Worm (Caenorhabditis elegans): ENCODE measurements around the gene F17H10.4.

F17H10.4 gene

DNA sequence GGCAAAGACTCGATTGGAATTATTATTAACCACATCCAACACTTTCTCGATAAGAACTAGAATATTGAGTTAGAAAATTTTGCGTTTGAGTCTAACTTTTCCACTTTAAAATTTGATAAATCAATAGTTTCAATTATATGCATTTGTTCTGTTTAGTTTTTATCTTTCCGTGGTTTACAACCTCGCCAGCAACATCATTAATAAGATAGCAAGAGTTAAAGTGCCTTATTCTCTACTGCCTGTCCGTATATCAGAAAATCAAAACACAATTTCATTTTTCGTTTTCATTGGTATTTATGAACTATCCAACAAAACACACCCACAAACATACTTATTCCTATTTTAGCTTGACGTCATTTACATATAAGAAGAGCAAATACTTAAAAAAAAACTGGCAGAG lies 37.8 kb downstream of the F17H10.4 start:
- TF ChIP-seq atf-7 (tag; optimal IDR thresholded peaks at IDR 0.05) (no peak), him-1 (tag; optimal IDR thresholded peaks at IDR 0.05) (no peak), hsf-1 (GFP tag; IDR thresholded peaks at IDR 0.05) (no peak), dox-1 (GFP tag; IDR thresholded peaks at IDR 0.05) (no peak), efl-1 (GFP tag; optimal IDR thresholded peaks at IDR 0.05) (no peak)

- TF ChIP-seq madf-10 (tag; optimal IDR thresholded peaks at IDR 0.05), result no peak
- TF ChIP-seq attf-5 (GFP tag; optimal IDR thresholded peaks at IDR 0.05), result no peak
- TF ChIP-seq akir-1 (GFP tag; optimal IDR thresholded peaks at IDR 0.05), result no peak
- no peak for TF ChIP-seq Y67H2A.10 (GFP tag; conservative IDR thresholded peaks at IDR 0.05)
- TF ChIP-seq ztf-22 (GFP tag; optimal IDR thresholded peaks at IDR 0.05), result no peak
- no peak for TF ChIP-seq nhr-120 (GFP tag; IDR thresholded peaks at IDR 0.05)
- TF ChIP-seq tlf-1 (GFP tag; optimal IDR thresholded peaks at IDR 0.05), result no peak
- no peak for TF ChIP-seq ztf-26 (tag; optimal IDR thresholded peaks at IDR 0.05)
- no peak for TF ChIP-seq fkh-3 (tag; optimal IDR thresholded peaks at IDR 0.05)
These were observed 42.0 kb downstream of the F17H10.4 start, which contains the start of gene R03G8.1 for ce11 chrX:13084273-13084672. Gene R03G8.1, plus strand, starts transcription at chrX:13084573.

DNA sequence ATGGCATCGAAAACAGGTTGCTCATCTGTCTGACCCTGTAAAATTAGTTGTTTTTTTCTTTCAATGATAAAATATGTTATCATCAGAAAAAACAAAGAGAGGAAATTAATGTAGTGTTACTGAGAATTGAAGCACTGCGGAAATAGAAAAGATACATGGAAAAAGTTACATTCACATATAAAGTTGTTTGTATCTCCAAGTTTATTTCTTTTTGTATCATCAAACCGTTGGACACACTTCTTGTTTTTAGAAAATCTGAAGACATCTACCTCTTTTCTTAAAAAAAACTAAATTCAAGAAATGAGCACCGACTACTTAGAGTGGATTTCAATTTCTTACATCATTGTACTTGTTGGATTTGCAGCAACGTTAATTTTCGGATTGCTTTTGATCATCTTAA lies 44.0 kb downstream of the F17H10.4 start, which contains the start of gene str-10:
Gene str-10 (plus strand): TSS at position 301 of the 400 bp plus-strand sequence.
- TF ChIP-seq egl-44 (GFP tag; IDR thresholded peaks at IDR 0.05) (no peak), ekl-4 (GFP tag; IDR thresholded peaks at IDR 0.05) (no peak)

DNA sequence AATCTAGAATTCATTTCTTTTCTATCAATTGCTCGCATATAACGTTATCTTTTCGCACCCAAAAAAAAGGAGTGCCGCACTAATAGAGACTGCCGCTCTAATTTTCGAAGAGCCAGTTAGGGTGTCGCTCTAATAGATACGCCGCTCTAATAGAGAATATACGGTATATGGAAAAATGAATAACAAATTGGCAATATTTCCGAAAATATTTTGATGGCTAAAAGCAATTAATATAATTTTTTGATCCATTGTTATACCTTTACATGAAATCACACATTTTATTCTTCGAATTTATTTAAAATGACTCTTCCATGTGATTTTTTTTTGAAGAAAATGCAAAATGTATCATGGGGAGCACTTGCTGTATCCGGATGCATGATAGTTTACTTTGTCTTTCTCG lies 48.4 kb downstream of the F17H10.4 start, which contains the start of gene K03A11.4:
Gene K03A11.4 (plus strand): TSS at position 301 of the 400 bp plus-strand sequence.
- no peak for TF ChIP-seq tbp1 (GFP tag; optimal IDR thresholded peaks at IDR 0.05)
- TF ChIP-seq snpc-3.4 (tag; optimal IDR thresholded peaks at IDR 0.05), result no peak
- TF ChIP-seq die-1 (tag; optimal IDR thresholded peaks at IDR 0.05), result no peak
- no peak for TF ChIP-seq chd-7 (tag; optimal IDR thresholded peaks at IDR 0.05)
- TF ChIP-seq ekl-4 (GFP tag; IDR thresholded peaks at IDR 0.05), result no peak
- no peak for TF ChIP-seq lsl-1 (GFP tag; optimal IDR thresholded peaks at IDR 0.05)
- TF ChIP-seq F23B12.7 (tag; optimal IDR thresholded peaks at IDR 0.05; ENCODE audit: insufficient read depth), result no peak
- no peak for TF ChIP-seq F10E7.11 (tag; optimal IDR thresholded peaks at IDR 0.05)
- no peak for TF ChIP-seq F52B5.7 (tag; optimal IDR thresholded peaks at IDR 0.05)
- no peak for TF ChIP-seq bed-1 (GFP tag; IDR thresholded peaks at IDR 0.05)
